Worm (Caenorhabditis elegans): ENCODE measurements around the gene ccf-1.

The ccf-1 gene

ce11 chrIII:11881549-11881948 lies 38.5 kb downstream of the ccf-1 start (continued):
- peak; percentile 11 for TF ChIP-seq mes-2 (tag; optimal IDR thresholded peaks at IDR 0.05; ENCODE audit: poor library complexity, severe bottlenecking)

- TF ChIP-seq daf-16 (GFP tag; optimal IDR thresholded peaks at IDR 0.05) (no peak), daf-16 (tag; optimal IDR thresholded peaks at IDR 0.05) (peak; percentile 39), D1046.2 (GFP tag; IDR thresholded peaks at IDR 0.05) (no peak), Y48G9A.11 (GFP tag; IDR thresholded peaks at IDR 0.05) (no peak), dmd-6 (GFP tag; IDR thresholded peaks at IDR 0.05) (0 out of 2 replicates have a peak, but pooled peaks have one; percentile 9), dve-1 (tag; optimal IDR thresholded peaks at IDR 0.05; ENCODE audit: insufficient read depth) (peak; percentile 48), F10B5.3 (tag; optimal IDR thresholded peaks at IDR 0.05) (no peak), spr-3 (GFP tag; optimal IDR thresholded peaks at IDR 0.05) (no peak), ceh-32 (tag; optimal IDR thresholded peaks at IDR 0.05; ENCODE audit: poor library complexity) (no peak), unc-39 (tag; optimal IDR thresholded peaks at IDR 0.05) (no peak), hlh-11 (tag; optimal IDR thresholded peaks at IDR 0.05) (peak; percentile 8), nhr-42 (GFP tag; IDR thresholded peaks at IDR 0.05) (no peak), Y75B8A.6 (GFP tag; IDR thresholded peaks at IDR 0.05) (no peak), zip-11 (GFP tag; IDR thresholded peaks at IDR 0.05) (no peak), skn-1 (tag; optimal IDR thresholded peaks at IDR 0.05) (no peak), F26F4.8 (GFP tag; conservative IDR thresholded peaks at IDR 0.05) (no peak), pqm-1 (tag; optimal IDR thresholded peaks at IDR 0.05) (peak; percentile 87), Y105C5A.15 (GFP tag; IDR thresholded peaks at IDR 0.05) (no peak), madf-9 (GFP tag; conservative IDR thresholded peaks at IDR 0.05) (no peak), set-16 (GFP tag; IDR thresholded peaks at IDR 0.05) (no peak), duxl-1 (tag; optimal IDR thresholded peaks at IDR 0.05; ENCODE audit: poor library complexity) (no peak), vab-7 (GFP tag; IDR thresholded peaks at IDR 0.05) (no peak), hif-1 (tag; optimal IDR thresholded peaks at IDR 0.05) (no peak), snpc-4 (tag; optimal IDR thresholded peaks at IDR 0.05) (no peak), nhr-28 (tag; optimal IDR thresholded peaks at IDR 0.05) (peak; percentile 62)
Observed at ce11 chrIII:11878751-11879150, 41.3 kb downstream of the ccf-1 start, which contains the start of gene Y56A3A.6. TSS of gene Y56A3A.6 (minus strand) at chrIII:11878803.

ce11 chrIII:11876130-11876529 lies 43.9 kb downstream of the ccf-1 start:
- no peak for TF ChIP-seq spr-3 (GFP tag; optimal IDR thresholded peaks at IDR 0.05)
- TF ChIP-seq lin-1 (GFP tag; IDR thresholded peaks at IDR 0.05) = no peak
- TF ChIP-seq Y105C5A.15 (GFP tag; IDR thresholded peaks at IDR 0.05) = no peak
- no peak for TF ChIP-seq hlh-11 (tag; optimal IDR thresholded peaks at IDR 0.05)
- no peak for TF ChIP-seq dmd-9 (GFP tag; IDR thresholded peaks at IDR 0.05)
- TF ChIP-seq D1046.2 (GFP tag; IDR thresholded peaks at IDR 0.05) = 0 out of 2 replicates have a peak, but pooled peaks have one; percentile 32
- TF ChIP-seq aha-1 (tag) = no peak
- peak; percentile 55; the same call in 1 of the 2 replicates for TF ChIP-seq dmd-8 (GFP tag; IDR thresholded peaks at IDR 0.05)
- TF ChIP-seq fkh-10 (GFP tag; optimal IDR thresholded peaks at IDR 0.05) = no peak
- no peak for TF ChIP-seq dve-1 (tag; optimal IDR thresholded peaks at IDR 0.05; ENCODE audit: insufficient read depth)
- TF ChIP-seq unc-62 (GFP tag; optimal IDR thresholded peaks at IDR 0.05 in 1 of 2) = peak in 1 of 2 experiments; percentile 79
- no peak for TF ChIP-seq unc-62 (tag; optimal IDR thresholded peaks at IDR 0.05)
- TF ChIP-seq F26F4.8 (GFP tag; conservative IDR thresholded peaks at IDR 0.05) = 0 out of 2 replicates have a peak, but pooled peaks have one; percentile 28
- no peak for TF ChIP-seq ceh-20 (GFP tag; IDR thresholded peaks at IDR 0.05)

- no peak for TF ChIP-seq Y75B8A.6 (GFP tag; IDR thresholded peaks at IDR 0.05)
- TF ChIP-seq set-16 (GFP tag; IDR thresholded peaks at IDR 0.05) = peak; percentile 81
- peak; percentile 25; the same call in 1 of the 2 replicates for TF ChIP-seq pha-4 (GFP tag; IDR thresholded peaks at IDR 0.05)
- no peak for TF ChIP-seq pha-4 (tag; optimal IDR thresholded peaks at IDR 0.05)
Observed at ce11 chrIII:11874242-11874641, 45.8 kb downstream of the ccf-1 start.

Data from whole organism, L4 larva.